Worm (Caenorhabditis elegans) whole organism, L1 larva: ENCODE data around the gene sri-69.

Source experiments
- alr-1 ChIP-seq: fragments of 200-800 bp; sonication (Bioruptor generic); optimal IDR thresholded peaks from 2 replicates; lab custom pipeline; 2018; ENCODE audit warnings: borderline replicate concordance, mild to moderate bottlenecking, missing genetic modification characterization, missing compliant biosample characterization
- ceh-8 ChIP-seq: fragments of 200-800 bp; sonication (Bioruptor generic); optimal IDR thresholded peaks from 2 replicates; lab custom pipeline; 2018; ENCODE audit warnings: mild to moderate bottlenecking, missing genetic modification characterization, moderate library complexity, missing compliant biosample characterization
- egl-27 ChIP-seq, 2 experiments: fragments of 150-350 bp in 1 of 2; sonication (generic microtip); optimal IDR thresholded peaks; 3 replicates each; lab custom pipeline; 2017 to 2018; ENCODE audit warnings: missing biosample characterization in 2 of 2, missing genetic modification characterization in 2 of 2, missing genetic modification reagents in 2 of 2
- elt-3 ChIP-seq, 6 experiments: fragments of 150-350 bp in 1 of 6; sonication (generic microtip); optimal IDR thresholded peaks; 2 replicates each; lab custom pipeline; 2017 to 2018; ENCODE audit warnings: missing biosample characterization in 6 of 6, missing genetic modification characterization in 6 of 6, inconsistent platforms in 1 of 6
- lin-15B ChIP-seq: fragments of 150-350 bp; sonication (generic microtip); optimal IDR thresholded peaks from 3 replicates; lab custom pipeline; 2014; ENCODE audit warnings: missing biosample characterization, missing genetic modification characterization
- mdl-1 ChIP-seq, 2 experiments: fragments of 150-350 bp; optimal IDR thresholded peaks; 2 replicates each; lab custom pipeline; 2014 to 2017; ENCODE audit warnings: missing biosample characterization in 2 of 2, missing genetic modification characterization in 2 of 2, inconsistent platforms in 1 of 2
- nhr-20 ChIP-seq: sonication (generic microtip); optimal IDR thresholded peaks from 2 replicates; lab custom pipeline; 2016; ENCODE audit warnings: mild to moderate bottlenecking, missing genetic modification characterization, missing compliant biosample characterization
- nhr-28 ChIP-seq: fragments of 150-350 bp; optimal IDR thresholded peaks from 2 replicates; lab custom pipeline; 2014; ENCODE audit warnings: missing biosample characterization, missing genetic modification characterization
- sptf-1 ChIP-seq: fragments of 150-350 bp; optimal IDR thresholded peaks from 2 replicates; lab custom pipeline; 2014; ENCODE audit warnings: missing biosample characterization, missing genetic modification characterization
- unc-62 ChIP-seq: fragments of 150-350 bp; optimal IDR thresholded peaks from 2 replicates; lab custom pipeline; 2014; ENCODE audit warnings: missing biosample characterization, missing genetic modification reagents, missing genetic modification characterization
- xbp-1 ChIP-seq: sonication (generic microtip); optimal IDR thresholded peaks from 2 replicates; lab custom pipeline; 2016; ENCODE audit warnings: missing genetic modification characterization, missing compliant biosample characterization
- zag-1 ChIP-seq: fragments of 150-350 bp; optimal IDR thresholded peaks from 2 replicates; lab custom pipeline; 2014; ENCODE audit warnings: missing biosample characterization, missing genetic modification characterization

DNA sequence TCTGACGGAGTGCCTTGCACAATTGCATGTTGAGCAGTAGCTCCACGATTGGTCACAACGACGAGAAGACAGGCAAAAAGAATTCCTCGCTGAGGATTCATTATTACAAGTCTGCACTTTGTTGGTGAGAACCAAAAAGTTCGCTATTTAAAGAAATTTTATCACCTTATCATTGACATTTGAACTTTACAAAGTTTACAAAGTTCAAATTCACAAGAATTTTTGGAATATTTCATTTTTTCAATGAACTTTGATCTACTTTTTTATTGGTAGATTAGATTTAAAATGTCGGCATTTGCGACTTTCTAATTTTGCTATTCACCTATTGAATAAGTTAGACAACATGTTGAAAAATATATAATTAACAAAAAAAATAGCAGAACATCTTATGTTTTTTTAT is 18.1 kb upstream of the sri-69 start, which contains the start of gene F49H6.15:
- TF ChIP-seq mdl-1 (tag; optimal IDR thresholded peaks at IDR 0.05; lab: Kevin White, UChicago): no peak
- TF ChIP-seq unc-62 (GFP tag; lab: Kevin White, UChicago): no peak
- TF ChIP-seq lin-15B (tag; lab: Kevin White, UChicago): no peak
- no peak for TF ChIP-seq xbp-1 (tag; lab: Kevin White, UChicago)
- no peak for TF ChIP-seq alr-1 (tag; lab: Kevin White, UChicago)
- no peak for TF ChIP-seq zag-1
- TF ChIP-seq nhr-20 (tag; lab: Kevin White, UChicago): no peak
- no peak for TF ChIP-seq ceh-8 (GFP tag; lab: Kevin White, UChicago)
- TF ChIP-seq egl-27 (tag; optimal IDR thresholded peaks at IDR 0.05; lab: Kevin White, UChicago): no peak
- no peak for TF ChIP-seq nhr-28 (tag; lab: Kevin White, UChicago)
- no peak for TF ChIP-seq sptf-1
- TF ChIP-seq elt-3 (tag; optimal IDR thresholded peaks at IDR 0.05; lab: Kevin White, UChicago): no peak
